Worm (Caenorhabditis elegans) whole organism, young adult: ENCODE data around the gene Y82E9BR.14.

Experiments
- F57C9.4 ChIP-seq: sonication (generic microtip); optimal IDR thresholded peaks from 2 replicates; lab custom pipeline; 2017; ENCODE audit warnings: mild to moderate bottlenecking, missing genetic modification characterization, missing compliant biosample characterization
- hmg-1.2 ChIP-seq: fragments of 200-800 bp; sonication (Bioruptor generic); IDR thresholded peaks from 2 replicates; pipeline ENCODE4 v1.3.6; 2022; ENCODE audit warnings: missing genetic modification reagents, missing genetic modification characterization, missing compliant biosample characterization

DNA sequence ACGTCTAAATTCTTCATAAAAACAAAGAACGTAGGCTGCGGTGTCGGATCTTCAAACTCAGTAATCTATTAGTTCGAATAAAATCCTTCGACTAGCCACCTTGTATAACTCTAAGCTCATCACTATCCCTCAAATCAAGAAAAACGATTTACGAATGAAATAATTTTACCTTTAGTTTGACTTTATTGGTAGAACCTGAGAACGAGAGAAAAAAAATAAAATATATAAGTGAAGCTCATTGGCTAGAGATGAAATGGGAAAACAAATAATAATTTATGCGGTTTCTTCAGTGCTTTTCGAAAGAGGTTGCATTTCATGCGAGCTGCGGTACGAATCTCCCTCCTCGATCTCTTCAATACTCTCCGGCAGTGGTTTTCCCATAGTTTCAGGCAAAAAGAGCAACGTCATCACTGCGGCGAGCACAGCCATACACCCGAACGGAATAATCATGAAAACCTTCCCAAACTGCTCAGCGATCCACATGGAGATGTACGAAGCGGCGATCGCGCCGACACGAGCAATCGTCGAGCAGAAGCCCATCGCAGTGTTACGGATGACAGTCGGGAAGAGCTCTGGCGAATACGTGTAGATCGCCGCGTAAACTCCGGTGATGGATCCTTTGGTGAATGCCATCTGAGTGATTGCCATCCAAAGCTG lies 5.9 kb upstream of the Y82E9BR.14 start:
- TF ChIP-seq F57C9.4 (tag; lab: Kevin White, UChicago) (no peak), hmg-1.2 (GFP tag; lab: Robert Waterston, UW) (peak; percentile 55)
